Worm (Caenorhabditis elegans): Measurements from ENCODE around the gene lin-29.

lin-29 gene

DNA sequence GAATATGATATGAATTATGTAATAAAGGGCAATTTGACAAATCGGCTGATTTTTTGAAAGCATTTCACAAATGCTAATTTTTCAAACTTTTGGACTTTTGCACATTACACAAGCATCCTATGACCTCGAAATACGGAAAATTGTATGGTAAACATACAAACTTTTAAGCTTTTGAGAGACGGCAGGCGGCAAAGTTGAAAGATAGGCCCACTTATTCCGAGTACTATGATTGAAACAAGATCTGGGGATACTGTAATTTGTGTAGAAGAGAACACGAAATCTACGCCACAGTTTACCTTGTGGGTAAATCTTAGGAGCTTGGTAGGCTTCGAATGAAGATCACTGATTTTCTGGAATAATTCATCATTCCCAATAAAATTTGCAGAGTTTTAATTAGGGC, 51.5 kb downstream of the lin-29 start, which contains the start of gene ZK930.6:
Gene ZK930.6 (plus strand): TSS at position 301 of the 400 bp plus-strand sequence.
- TF ChIP-seq zip-8 (tag; optimal IDR thresholded peaks at IDR 0.05), result no peak
- no peak for TF ChIP-seq flh-1 (GFP tag; optimal IDR thresholded peaks at IDR 0.05)
- no peak for TF ChIP-seq unc-39 (tag; optimal IDR thresholded peaks at IDR 0.05)
- TF ChIP-seq nhr-28 (tag; optimal IDR thresholded peaks at IDR 0.05), result no peak
- TF ChIP-seq nhr-237 (tag; optimal IDR thresholded peaks at IDR 0.05), result no peak
- TF ChIP-seq elt-3 (tag; optimal IDR thresholded peaks at IDR 0.05), result no peak
- no peak for TF ChIP-seq sptf-1 (tag; optimal IDR thresholded peaks at IDR 0.05)
- no peak for TF ChIP-seq nhr-12 (tag; optimal IDR thresholded peaks at IDR 0.05)
- no peak for TF ChIP-seq mep-1 (tag; optimal IDR thresholded peaks at IDR 0.05)
- no peak for TF ChIP-seq tbx-8 (GFP tag; optimal IDR thresholded peaks at IDR 0.05)
- no peak for TF ChIP-seq M03D4.4 (tag; optimal IDR thresholded peaks at IDR 0.05)
- no peak for TF ChIP-seq cnd-1 (tag; optimal IDR thresholded peaks at IDR 0.05)
- no peak for TF ChIP-seq nhr-76 (tag; optimal IDR thresholded peaks at IDR 0.05)
- TF ChIP-seq blmp-1 (tag; optimal IDR thresholded peaks at IDR 0.05), result no peak

ce11 chrII:11880456-11881353, 54.4 kb downstream of the lin-29 start:
- TF ChIP-seq nhr-12 (tag; optimal IDR thresholded peaks at IDR 0.05) (no peak), unc-120 (tag; optimal IDR thresholded peaks at IDR 0.05; ENCODE audit: poor library complexity, severe bottlenecking) (no peak), lsy-2 (tag; optimal IDR thresholded peaks at IDR 0.05) (no peak), cnd-1 (tag; optimal IDR thresholded peaks at IDR 0.05) (no peak), flh-1 (GFP tag; optimal IDR thresholded peaks at IDR 0.05) (no peak), blmp-1 (tag; optimal IDR thresholded peaks at IDR 0.05) (peak; percentile 67), mls-2 (tag; optimal IDR thresholded peaks at IDR 0.05) (no peak), nhr-2 (tag; optimal IDR thresholded peaks at IDR 0.05) (peak; percentile 81), ces-1 (GFP tag; optimal IDR thresholded peaks at IDR 0.05) (no peak), lin-13 (tag; optimal IDR thresholded peaks at IDR 0.05) (no peak), ceh-83 (GFP tag; optimal IDR thresholded peaks at IDR 0.05) (no peak), tbx-8 (GFP tag; optimal IDR thresholded peaks at IDR 0.05) (no peak), ztf-11 (tag; optimal IDR thresholded peaks at IDR 0.05) (no peak), ham-2 (GFP tag; optimal IDR thresholded peaks at IDR 0.05) (peak; percentile 16), drap-1 (GFP tag; optimal IDR thresholded peaks at IDR 0.05) (no peak), ceh-43 (GFP tag; optimal IDR thresholded peaks at IDR 0.05) (no peak), nhr-28 (tag; optimal IDR thresholded peaks at IDR 0.05) (no peak), bed-3 (GFP tag; optimal IDR thresholded peaks at IDR 0.05) (no peak), elt-1 (tag; optimal IDR thresholded peaks at IDR 0.05; ENCODE audit: borderline replicate concordance, insufficient read depth) (no peak), unc-62 (GFP tag; optimal IDR thresholded peaks at IDR 0.05) (no peak), ceh-39 (tag; optimal IDR thresholded peaks at IDR 0.05) (peak; percentile 15), unc-39 (tag; optimal IDR thresholded peaks at IDR 0.05) (no peak), hlh-1 (tag; optimal IDR thresholded peaks at IDR 0.05) (no peak), sptf-1 (tag; optimal IDR thresholded peaks at IDR 0.05) (no peak), nhr-76 (tag; optimal IDR thresholded peaks at IDR 0.05) (no peak), nhr-237 (tag; optimal IDR thresholded peaks at IDR 0.05) (no peak), zip-8 (tag; optimal IDR thresholded peaks at IDR 0.05) (no peak), mep-1 (tag; optimal IDR thresholded peaks at IDR 0.05) (no peak), elt-3 (tag; optimal IDR thresholded peaks at IDR 0.05) (no peak), pha-4 (tag; optimal IDR thresholded peaks at IDR 0.05) (no peak), lin-32 (GFP tag; optimal IDR thresholded peaks at IDR 0.05) (no peak), mab-5 (tag; optimal IDR thresholded peaks at IDR 0.05) (no peak), M03D4.4 (tag; optimal IDR thresholded peaks at IDR 0.05) (peak; percentile 29)

DNA sequence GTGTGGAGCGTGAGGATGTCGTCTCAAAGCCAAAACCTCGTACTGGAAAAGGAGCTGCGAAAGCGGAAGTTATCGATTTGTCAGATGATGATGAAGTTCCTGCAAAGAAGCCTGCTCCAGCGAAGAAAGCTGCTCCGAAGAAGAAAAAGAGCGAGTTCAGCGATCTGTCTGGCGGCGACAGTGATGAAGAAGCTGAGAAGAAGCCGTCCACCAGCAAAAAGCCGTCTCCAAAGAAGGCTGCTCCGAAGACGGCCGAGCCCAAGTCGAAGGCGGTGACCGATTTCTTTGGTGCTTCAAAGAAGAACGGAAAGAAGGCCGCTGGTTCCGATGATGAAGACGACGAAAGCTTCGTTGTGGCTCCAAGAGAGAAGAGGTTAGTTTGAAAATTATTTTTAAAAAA, 55.4 kb downstream of the lin-29 start:
- no peak for TF ChIP-seq M03D4.4 (tag; optimal IDR thresholded peaks at IDR 0.05)

DNA sequence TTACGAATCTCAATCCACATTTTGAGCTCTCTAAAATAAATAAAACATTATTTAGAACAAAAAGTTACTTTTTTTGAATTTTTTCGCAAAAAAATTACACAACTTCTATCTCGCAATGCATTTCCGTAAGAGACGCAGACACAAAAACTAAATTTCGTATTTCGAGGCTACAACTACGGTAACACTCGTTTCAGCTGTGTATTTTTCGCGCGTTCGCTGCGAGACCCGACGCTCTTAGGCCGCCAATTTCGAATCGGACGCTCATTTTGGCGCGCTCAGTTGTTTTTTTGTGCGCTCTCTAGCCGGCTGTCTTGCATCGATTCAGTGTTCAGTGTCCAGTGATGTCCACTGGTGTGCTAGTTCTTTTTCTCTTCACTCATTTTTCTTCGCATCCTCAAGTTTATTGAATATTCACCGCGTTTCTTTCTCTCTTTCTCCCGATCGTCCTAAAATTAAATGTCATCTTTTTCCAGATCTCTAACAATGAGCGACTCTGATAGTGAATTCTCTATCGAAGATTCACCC, 60.4 kb downstream of the lin-29 start, which contains the start of the genes npp-3 and top-2:
Gene npp-3 (minus strand): TSS at position 115 of the 525 bp plus-strand sequence.
Gene top-2 (plus strand): TSS at position 475 of the 525 bp plus-strand sequence.
- TF ChIP-seq ceh-83 (GFP tag; optimal IDR thresholded peaks at IDR 0.05) (no peak), bed-3 (GFP tag; optimal IDR thresholded peaks at IDR 0.05) (no peak), nhr-237 (tag; optimal IDR thresholded peaks at IDR 0.05) (peak; percentile 83), ceh-43 (GFP tag; optimal IDR thresholded peaks at IDR 0.05) (no peak), lsy-2 (tag; optimal IDR thresholded peaks at IDR 0.05) (peak; percentile 99), blmp-1 (tag; optimal IDR thresholded peaks at IDR 0.05) (no peak), mls-2 (tag; optimal IDR thresholded peaks at IDR 0.05) (no peak), drap-1 (GFP tag; optimal IDR thresholded peaks at IDR 0.05) (peak; percentile 68), elt-3 (tag; optimal IDR thresholded peaks at IDR 0.05) (no peak), ceh-39 (tag; optimal IDR thresholded peaks at IDR 0.05) (peak; percentile 94), ztf-11 (tag; optimal IDR thresholded peaks at IDR 0.05) (no peak), nhr-2 (tag; optimal IDR thresholded peaks at IDR 0.05) (no peak), sptf-1 (tag; optimal IDR thresholded peaks at IDR 0.05) (peak; percentile 55), elt-1 (tag; optimal IDR thresholded peaks at IDR 0.05; ENCODE audit: borderline replicate concordance, insufficient read depth) (no peak), cnd-1 (tag; optimal IDR thresholded peaks at IDR 0.05) (peak; percentile 23), ces-1 (GFP tag; optimal IDR thresholded peaks at IDR 0.05) (peak; percentile 79), mep-1 (tag; optimal IDR thresholded peaks at IDR 0.05) (peak; percentile 77), zip-8 (tag; optimal IDR thresholded peaks at IDR 0.05) (no peak), tbx-8 (GFP tag; optimal IDR thresholded peaks at IDR 0.05) (no peak), unc-39 (tag; optimal IDR thresholded peaks at IDR 0.05) (no peak), sem-2 (GFP tag; optimal IDR thresholded peaks at IDR 0.05) (no peak), nhr-28 (tag; optimal IDR thresholded peaks at IDR 0.05) (no peak), lin-13 (tag; optimal IDR thresholded peaks at IDR 0.05) (peak; percentile 89), snpc-4 (tag; optimal IDR thresholded peaks at IDR 0.05) (no peak), hlh-1 (tag; optimal IDR thresholded peaks at IDR 0.05) (peak; percentile 42), unc-120 (tag; optimal IDR thresholded peaks at IDR 0.05; ENCODE audit: poor library complexity, severe bottlenecking) (peak; percentile 21), mab-5 (tag; optimal IDR thresholded peaks at IDR 0.05) (no peak), pha-4 (tag; optimal IDR thresholded peaks at IDR 0.05) (peak; percentile 88), unc-62 (GFP tag; optimal IDR thresholded peaks at IDR 0.05) (no peak), nhr-76 (tag; optimal IDR thresholded peaks at IDR 0.05) (no peak), ham-2 (GFP tag; optimal IDR thresholded peaks at IDR 0.05) (peak; percentile 38), nhr-12 (tag; optimal IDR thresholded peaks at IDR 0.05) (no peak), M03D4.4 (tag; optimal IDR thresholded peaks at IDR 0.05) (no peak), flh-1 (GFP tag; optimal IDR thresholded peaks at IDR 0.05) (no peak)
